Worm (Caenorhabditis elegans) whole organism, L4/young adult: ENCODE data around the gene oac-38.

Source experiments
- W03F9.2 ChIP-seq: fragments of 150-350 bp; optimal IDR thresholded peaks from 2 replicates; lab custom pipeline; 2014; ENCODE audit warnings: missing biosample characterization, missing genetic modification characterization
- dao-5 ChIP-seq: sonication (generic microtip); optimal IDR thresholded peaks from 2 replicates; lab custom pipeline; 2016; ENCODE audit warnings: missing genotype, missing genetic modification characterization, moderate library complexity, missing compliant biosample characterization
- him-1 ChIP-seq: sonication (generic microtip); optimal IDR thresholded peaks from 2 replicates; lab custom pipeline; 2016; ENCODE audit warnings: missing genotype, missing genetic modification reagents, missing genetic modification characterization, missing compliant biosample characterization

ce11 chrIV:14194317-14194716 lies 41.2 kb upstream of the oac-38 start:
- TF ChIP-seq him-1 (tag; lab: Kevin White, UChicago) (no peak), dao-5 (no peak), W03F9.2 (tag; lab: Kevin White, UChicago) (no peak)
